Worm (Caenorhabditis elegans) whole organism, late embryonic: ENCODE measurements around the gene fipr-6.

Experiments used
- ama-1 ChIP-seq: fragments of 150-350 bp; optimal IDR thresholded peaks from 2 replicates; lab custom pipeline; 2014
- ceh-14 ChIP-seq: sonication (generic microtip); optimal IDR thresholded peaks from 2 replicates; lab custom pipeline; 2016; ENCODE audit warnings: missing genotype, missing genetic modification characterization, missing compliant biosample characterization
- ceh-18 ChIP-seq: sonication (generic microtip); optimal IDR thresholded peaks from 2 replicates; lab custom pipeline; 2016; ENCODE audit warnings: missing genetic modification characterization, missing compliant biosample characterization
- ceh-2 ChIP-seq: sonication (generic microtip); optimal IDR thresholded peaks from 2 replicates; lab custom pipeline; 2016; ENCODE audit warnings: missing genotype, missing genetic modification characterization, missing compliant biosample characterization
- ceh-34 ChIP-seq: sonication (generic microtip); optimal IDR thresholded peaks from 2 replicates; lab custom pipeline; 2016; ENCODE audit warnings: mild to moderate bottlenecking, missing genetic modification characterization, missing compliant biosample characterization
- ceh-9 ChIP-seq: sonication (generic microtip); optimal IDR thresholded peaks from 2 replicates; lab custom pipeline; 2016; ENCODE audit warnings: mild to moderate bottlenecking, missing genetic modification characterization, inconsistent platforms, missing compliant biosample characterization
- dmd-4 ChIP-seq: sonication (generic microtip); optimal IDR thresholded peaks from 2 replicates; lab custom pipeline; 2016; ENCODE audit warnings: borderline replicate concordance, missing genetic modification characterization, missing compliant biosample characterization
- fkh-10 ChIP-seq: fragments of 150-350 bp; optimal IDR thresholded peaks from 2 replicates; lab custom pipeline; 2014; ENCODE audit warnings: missing biosample characterization, missing genetic modification reagents, missing genetic modification characterization
- hlh-13 ChIP-seq: fragments of 200-800 bp; sonication (Bioruptor generic); optimal IDR thresholded peaks from 2 replicates; lab custom pipeline; 2018; ENCODE audit warnings: mild to moderate bottlenecking, missing genetic modification characterization, missing compliant biosample characterization
- hlh-30 ChIP-seq: sonication (generic microtip); optimal IDR thresholded peaks from 2 replicates; lab custom pipeline; 2017; ENCODE audit warnings: antibody characterized with exemption, missing genetic modification characterization, missing compliant biosample characterization; ENCODE audit not compliant: insufficient read depth
- npax-4 ChIP-seq: sonication (generic microtip); optimal IDR thresholded peaks from 2 replicates; lab custom pipeline; 2016; ENCODE audit warnings: missing genetic modification characterization, missing compliant biosample characterization
- pha-4 ChIP-seq: fragments of 150-350 bp; optimal IDR thresholded peaks from 2 replicates; lab custom pipeline; 2018; ENCODE audit warnings: missing biosample characterization, missing genetic modification reagents, missing genetic modification characterization
- sox-4 ChIP-seq: sonication (generic microtip); optimal IDR thresholded peaks from 2 replicates; lab custom pipeline; 2017; ENCODE audit warnings: mild to moderate bottlenecking, missing genetic modification characterization, inconsistent platforms, missing compliant biosample characterization

DNA sequence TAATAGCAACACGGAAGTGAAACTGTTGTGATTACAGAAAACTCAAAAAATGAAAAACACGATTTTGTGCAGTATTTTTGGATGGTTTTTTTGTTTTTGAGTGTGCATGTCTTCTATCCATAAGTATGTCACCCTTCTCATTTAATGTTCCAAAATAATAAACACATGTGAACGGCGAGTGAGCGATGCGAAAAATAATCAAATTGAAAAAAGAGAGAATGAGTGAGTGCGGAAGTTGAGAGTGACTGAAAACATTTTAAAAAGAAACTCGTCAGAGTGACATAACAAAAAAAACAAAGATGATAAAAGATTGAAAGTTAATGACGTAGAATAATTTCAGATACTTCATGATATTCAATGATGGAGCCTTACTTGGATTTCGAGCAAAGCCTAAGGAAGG is 18.5 kb downstream of the fipr-6 start:
- TF ChIP-seq dmd-4 (tag; lab: Kevin White, UChicago), result no peak
- no peak for TF ChIP-seq npax-4
- TF ChIP-seq ceh-18 (tag; lab: Kevin White, UChicago), result no peak
- TF ChIP-seq hlh-13 (GFP tag; lab: Kevin White, UChicago), result no peak
- no peak for TF ChIP-seq ceh-14 (tag; lab: Kevin White, UChicago)
- TF ChIP-seq pha-4 (tag; lab: Kevin White, UChicago), result no peak
- TF ChIP-seq ceh-34 (tag; lab: Kevin White, UChicago), result no peak
- no peak for TF ChIP-seq hlh-30
- TF ChIP-seq fkh-10 (GFP tag; lab: Kevin White, UChicago), result no peak
- TF ChIP-seq ama-1 (lab: Kevin White, UChicago), result no peak
- no peak for TF ChIP-seq ceh-9 (tag; lab: Kevin White, UChicago)
- no peak for TF ChIP-seq sox-4 (tag; lab: Kevin White, UChicago)
- TF ChIP-seq ceh-2, result no peak
